Fruit fly (Drosophila melanogaster) whole organism, embryonic: Measurements from ENCODE around the gene CG1231.

Experiments used
- Atf3 ChIP-seq: fragments of 200-800 bp; sonication (Bioruptor generic); optimal IDR thresholded peaks from 3 replicates; lab custom pipeline; 2016; ENCODE audit warnings: missing biosample characterization, missing genetic modification characterization
- CG1024 ChIP-seq: fragments of 200-800 bp; sonication (Bioruptor generic); IDR thresholded peaks from 2 replicates; pipeline ENCODE4 v1.3.6; 2022; ENCODE audit warnings: missing biosample characterization, missing genetic modification characterization
- CG10959 ChIP-seq: fragments of 200-800 bp; sonication (Bioruptor generic); IDR thresholded peaks from 2 replicates; pipeline ENCODE4 v1.3.6; 2022; ENCODE audit warnings: missing biosample characterization, missing genetic modification characterization
- CG11247 ChIP-seq: fragments of 200-800 bp; sonication (Bioruptor generic); IDR thresholded peaks from 2 replicates; pipeline ENCODE4 v1.3.6; 2022; ENCODE audit warnings: missing biosample characterization, missing genetic modification characterization
- CG11695 ChIP-seq: fragments of 200-800 bp; sonication (Bioruptor generic); IDR thresholded peaks from 3 replicates; pipeline ENCODE4 v1.3.6; 2022; ENCODE audit warnings: missing biosample characterization, missing genetic modification characterization
- CG11723 ChIP-seq: fragments of 200-800 bp; sonication (Bioruptor generic); optimal IDR thresholded peaks from 2 replicates; lab custom pipeline; 2017; ENCODE audit warnings: missing biosample characterization, mild to moderate bottlenecking, missing genetic modification characterization
- CG12071 ChIP-seq: fragments of 200-800 bp; sonication (Bioruptor generic); optimal IDR thresholded peaks from 3 replicates; lab custom pipeline; 2018; ENCODE audit warnings: missing biosample characterization, mild to moderate bottlenecking, missing genetic modification characterization
- CG12155 ChIP-seq: fragments of 200-800 bp; sonication (Bioruptor generic); optimal IDR thresholded peaks from 3 replicates; lab custom pipeline; 2016; ENCODE audit warnings: missing biosample characterization, missing genetic modification characterization
- CG12391 ChIP-seq: fragments of 200-800 bp; sonication (Bioruptor generic); optimal IDR thresholded peaks from 3 replicates; lab custom pipeline; 2018; ENCODE audit warnings: missing biosample characterization, mild to moderate bottlenecking, missing genetic modification characterization, moderate library complexity
- CG13287 ChIP-seq: fragments of 200-800 bp; sonication (Bioruptor generic); IDR thresholded peaks from 2 replicates; pipeline ENCODE4 v1.3.6; 2022; ENCODE audit warnings: missing biosample characterization, missing genetic modification characterization; ENCODE audit not compliant: partially characterized antibody
- CG14860 ChIP-seq: fragments of 200-800 bp; sonication (Bioruptor generic); IDR thresholded peaks from 3 replicates; pipeline ENCODE4 v1.3.6; 2022; ENCODE audit warnings: missing biosample characterization, missing genetic modification characterization; ENCODE audit not compliant: partially characterized antibody
- CG1647 ChIP-seq: fragments of 200-800 bp; sonication (Bioruptor generic); optimal IDR thresholded peaks from 3 replicates; lab custom pipeline; 2016; ENCODE audit warnings: missing biosample characterization, missing genetic modification characterization
- CG17328 ChIP-seq: fragments of 200-800 bp; sonication (Bioruptor generic); IDR thresholded peaks from 2 replicates; pipeline ENCODE4 v1.3.6; 2022; ENCODE audit warnings: missing biosample characterization, missing genetic modification characterization
- CG17361 ChIP-seq: fragments of 200-800 bp; sonication (Bioruptor generic); IDR thresholded peaks from 3 replicates; pipeline ENCODE4 v1.3.6; 2022; ENCODE audit warnings: missing biosample characterization, missing genetic modification characterization
- CG17568 ChIP-seq: fragments of 200-800 bp; sonication (Bioruptor generic); optimal IDR thresholded peaks from 2 replicates; lab custom pipeline; 2018; ENCODE audit warnings: missing biosample characterization, mild to moderate bottlenecking, missing genetic modification characterization, moderate library complexity
- CG31441 ChIP-seq: fragments of 200-800 bp; sonication (Bioruptor generic); IDR thresholded peaks from 2 replicates; pipeline ENCODE4 v1.3.6; 2022; ENCODE audit warnings: missing biosample characterization, missing genetic modification characterization
- CG4730 ChIP-seq: fragments of 200-800 bp; sonication (Bioruptor generic); IDR thresholded peaks from 2 replicates; pipeline ENCODE4 v1.3.6; 2022; ENCODE audit warnings: missing biosample characterization, missing genetic modification characterization
- CG7745 ChIP-seq: fragments of 200-800 bp; sonication (Bioruptor generic); optimal IDR thresholded peaks from 2 replicates; lab custom pipeline; 2018; ENCODE audit warnings: missing biosample characterization, mild to moderate bottlenecking, missing genetic modification characterization, moderate library complexity
- CG7786 ChIP-seq: fragments of 200-800 bp; sonication (Bioruptor generic); optimal IDR thresholded peaks from 2 replicates; lab custom pipeline; 2016; ENCODE audit warnings: missing biosample characterization, missing genetic modification characterization
- CG8924 ChIP-seq: fragments of 200-800 bp; optimal IDR thresholded peaks from 3 replicates; lab custom pipeline; 2019; ENCODE audit warnings: missing biosample characterization, mild to moderate bottlenecking, missing genetic modification characterization, moderate library complexity
- CTCF ChIP-seq: fragments of 200-800 bp; sonication (Bioruptor generic); optimal IDR thresholded peaks from 2 replicates; lab custom pipeline; 2017; ENCODE audit warnings: missing biosample characterization, mild to moderate bottlenecking, missing genetic modification characterization, moderate library complexity
- CkIIα-i1 ChIP-seq: fragments of 200-800 bp; sonication (Bioruptor generic); IDR thresholded peaks from 2 replicates; pipeline ENCODE4 v1.3.6; 2022; ENCODE audit warnings: missing biosample characterization, missing genetic modification characterization
- Dad ChIP-seq: fragments of 200-800 bp; sonication (Bioruptor generic); optimal IDR thresholded peaks from 3 replicates; lab custom pipeline; 2016; ENCODE audit warnings: missing biosample characterization, missing genetic modification characterization
- Doc2 ChIP-seq: fragments of 200-800 bp; sonication (Bioruptor generic); IDR thresholded peaks from 2 replicates; pipeline ENCODE4 v1.3.6; 2022; ENCODE audit warnings: missing biosample characterization, missing genetic modification characterization
- Fer1 ChIP-seq: fragments of 200-800 bp; sonication (Bioruptor generic); optimal IDR thresholded peaks from 2 replicates; lab custom pipeline; 2017; ENCODE audit warnings: missing biosample characterization, mild to moderate bottlenecking, missing genetic modification characterization
- HLH4C ChIP-seq: fragments of 200-800 bp; sonication (Bioruptor generic); IDR thresholded peaks from 3 replicates; pipeline ENCODE4 v1.3.6; 2022; ENCODE audit warnings: missing biosample characterization, missing genetic modification characterization; ENCODE audit not compliant: partially characterized antibody
- HLH54F ChIP-seq: fragments of 200-800 bp; sonication (Bioruptor generic); optimal IDR thresholded peaks from 3 replicates; lab custom pipeline; 2016; ENCODE audit warnings: missing biosample characterization, missing genetic modification characterization
- Hsf ChIP-seq: fragments of 200-800 bp; sonication (Bioruptor generic); optimal IDR thresholded peaks from 3 replicates; lab custom pipeline; 2016; ENCODE audit warnings: missing biosample characterization, missing genetic modification characterization
- NK7.1 ChIP-seq: fragments of 200-800 bp; sonication (Bioruptor generic); optimal IDR thresholded peaks from 3 replicates; lab custom pipeline; 2016; ENCODE audit warnings: missing biosample characterization, missing genetic modification characterization
- NfI ChIP-seq: fragments of 200-800 bp; sonication (Bioruptor generic); optimal IDR thresholded peaks from 3 replicates; lab custom pipeline; 2018; ENCODE audit warnings: missing biosample characterization, mild to moderate bottlenecking, missing genetic modification characterization, moderate library complexity
- Sox102F ChIP-seq: fragments of 200-800 bp; sonication (Bioruptor generic); optimal IDR thresholded peaks from 2 replicates; lab custom pipeline; 2018; ENCODE audit warnings: missing biosample characterization, mild to moderate bottlenecking, missing genetic modification characterization, moderate library complexity
- Sry-δ ChIP-seq: fragments of 200-800 bp; sonication (Bioruptor generic); optimal IDR thresholded peaks from 2 replicates; lab custom pipeline; 2016; ENCODE audit warnings: missing biosample characterization, missing genetic modification characterization
- bbx ChIP-seq: fragments of 200-800 bp; sonication (Bioruptor generic); IDR thresholded peaks from 2 replicates; pipeline ENCODE4 v1.3.6; 2022; ENCODE audit warnings: missing biosample characterization, missing genetic modification characterization; ENCODE audit not compliant: partially characterized antibody
- br ChIP-seq: fragments of >200 bp; optimal IDR thresholded peaks from 2 replicates; lab custom pipeline; 2017
- crp ChIP-seq, 2 experiments: fragments of 200-800 bp; sonication (Bioruptor generic); optimal IDR thresholded peaks; 2 replicates in 1 of 2; 3 replicates in 1 of 2; lab custom pipeline; 2017; ENCODE audit warnings: missing biosample characterization in 2 of 2, missing genetic modification characterization in 2 of 2, mild to moderate bottlenecking in 1 of 2, moderate library complexity in 1 of 2
- da ChIP-seq: fragments of 200-800 bp; sonication (Bioruptor generic); optimal IDR thresholded peaks from 2 replicates; lab custom pipeline; 2016; ENCODE audit warnings: missing biosample characterization, missing genetic modification characterization
- gem ChIP-seq: fragments of 200-800 bp; sonication (Bioruptor generic); optimal IDR thresholded peaks from 2 replicates; lab custom pipeline; 2019; ENCODE audit warnings: missing biosample characterization, mild to moderate bottlenecking, missing genetic modification characterization, moderate library complexity
- grn ChIP-seq: fragments of 200-800 bp; sonication (Bioruptor generic); optimal IDR thresholded peaks from 3 replicates; lab custom pipeline; 2017; ENCODE audit warnings: missing biosample characterization, missing genetic modification characterization
- luna ChIP-seq: fragments of 200-800 bp; sonication (Bioruptor generic); optimal IDR thresholded peaks from 2 replicates; lab custom pipeline; 2016; ENCODE audit warnings: missing biosample characterization, missing genetic modification characterization
- org-1 ChIP-seq: fragments of 200-800 bp; sonication (Bioruptor generic); optimal IDR thresholded peaks from 2 replicates; lab custom pipeline; 2017; ENCODE audit warnings: missing biosample characterization, missing genetic modification characterization
- pho ChIP-seq: fragments of 200-800 bp; sonication (Bioruptor generic); optimal IDR thresholded peaks from 2 replicates; lab custom pipeline; 2016; ENCODE audit warnings: missing biosample characterization, missing genetic modification characterization
- pum ChIP-seq: fragments of 200-800 bp; sonication (Bioruptor generic); optimal IDR thresholded peaks from 2 replicates; lab custom pipeline; 2016; ENCODE audit warnings: missing biosample characterization, missing genetic modification characterization
- sd ChIP-seq: fragments of 200-800 bp; sonication (Bioruptor generic); optimal IDR thresholded peaks from 3 replicates; lab custom pipeline; 2018; ENCODE audit warnings: missing biosample characterization, mild to moderate bottlenecking, missing genetic modification characterization, moderate library complexity
- seq ChIP-seq: fragments of 200-800 bp; sonication (Bioruptor generic); IDR thresholded peaks from 2 replicates; pipeline ENCODE4 v1.3.6; 2022; ENCODE audit warnings: missing biosample characterization, missing genetic modification characterization
- shn ChIP-seq: fragments of 200-800 bp; sonication (Bioruptor generic); optimal IDR thresholded peaks from 3 replicates; lab custom pipeline; 2016; ENCODE audit warnings: missing biosample characterization, missing genetic modification characterization
- so ChIP-seq: fragments of 200-800 bp; sonication (Bioruptor generic); IDR thresholded peaks from 3 replicates; pipeline ENCODE4 v1.3.6; 2022; ENCODE audit warnings: missing biosample characterization, missing genetic modification characterization
- sr ChIP-seq: fragments of 200-800 bp; sonication (Bioruptor generic); IDR thresholded peaks from 3 replicates; pipeline ENCODE4 v1.3.6; 2022; ENCODE audit warnings: missing biosample characterization, missing genetic modification characterization
- stwl ChIP-seq: fragments of 200-800 bp; sonication (Bioruptor generic); optimal IDR thresholded peaks from 3 replicates; lab custom pipeline; 2018; ENCODE audit warnings: missing biosample characterization, mild to moderate bottlenecking, missing genetic modification characterization, moderate library complexity
- toy ChIP-seq: fragments of 200-800 bp; sonication (Bioruptor generic); IDR thresholded peaks from 2 replicates; pipeline ENCODE4 v1.3.6; 2022; ENCODE audit warnings: missing biosample characterization, missing genetic modification characterization
- ttk ChIP-seq: fragments of 200-800 bp; sonication (Bioruptor generic); IDR thresholded peaks from 2 replicates; pipeline ENCODE4 v2.1.2; 2022; ENCODE audit warnings: missing biosample characterization, missing genetic modification characterization
- vfl ChIP-seq: fragments of 200-800 bp; sonication (Bioruptor generic); optimal IDR thresholded peaks from 2 replicates; lab custom pipeline; 2016; ENCODE audit warnings: missing biosample characterization, missing genetic modification characterization
- vvl ChIP-seq: fragments of 200-800 bp; sonication (Bioruptor generic); IDR thresholded peaks from 2 replicates; pipeline ENCODE4 v1.3.6; 2022; ENCODE audit warnings: missing biosample characterization, missing genetic modification characterization

Gene CG1231

dm6 chr3L:350651-351228 is 5.5 kb upstream of the CG1231 start (continued):
- TF ChIP-seq toy (GFP tag; lab: Robert Waterston, UW) (peak; percentile 56; the same call in 1 of the 2 replicates), CG10959 (GFP tag; lab: Robert Waterston, UW) (no peak), CG11723 (no peak), da (GFP tag; lab: Kevin White, UChicago) (no peak), CG1024 (GFP tag; lab: Robert Waterston, UW) (peak; percentile 74), so (GFP tag; lab: Robert Waterston, UW) (peak; percentile 69; the same call in 1 of the 3 replicates), seq (peak; percentile 54), luna (GFP tag; lab: Kevin White, UChicago) (peak; percentile 43), org-1 (peak; percentile 60), CTCF (GFP tag; lab: Kevin White, UChicago) (no peak), pum (GFP tag; lab: Kevin White, UChicago) (no peak), Hsf (GFP tag; lab: Kevin White, UChicago) (peak; percentile 60), CG13287 (GFP tag; lab: Robert Waterston, UW) (no peak), Sry-δ (GFP tag; lab: Kevin White, UChicago) (no peak), CG17568 (no peak), Doc2 (GFP tag; lab: Robert Waterston, UW) (0 out of 2 replicates have a peak, but pooled peaks have one; percentile 32), CG14860 (GFP tag; lab: Robert Waterston, UW) (no peak), NfI (GFP tag; lab: Kevin White, UChicago) (peak; percentile 43), HLH4C (no peak), vfl (no peak), sd (no peak), NK7.1 (GFP tag; lab: Kevin White, UChicago) (peak; percentile 40), gem (tag; lab: Kevin White, UChicago) (peak; percentile 84), stwl (tag; lab: Kevin White, UChicago) (no peak), CG17328 (GFP tag; lab: Robert Waterston, UW) (peak; percentile 77), Fer1 (GFP tag; lab: Kevin White, UChicago) (peak; percentile 79), pho (GFP tag; lab: Kevin White, UChicago) (peak; percentile 49), CG31441 (GFP tag; lab: Robert Waterston, UW) (peak; percentile 87), CG12071 (GFP tag; lab: Kevin White, UChicago) (no peak), CkIIα-i1 (no peak), br (lab: Kevin White, UChicago) (no peak), CG7745 (tag; lab: Kevin White, UChicago) (no peak), crp (GFP tag; optimal IDR thresholded peaks at IDR 0.05; lab: Kevin White, UChicago) (no peak), Atf3 (GFP tag; lab: Kevin White, UChicago) (no peak), CG4730 (GFP tag; lab: Robert Waterston, UW) (peak; percentile 72), ttk (GFP tag; lab: Robert Waterston, UW) (peak; percentile 88), vvl (GFP tag; lab: Robert Waterston, UW) (peak; percentile 92), shn (GFP tag; lab: Kevin White, UChicago) (no peak), grn (no peak), CG17361 (GFP tag; lab: Robert Waterston, UW) (peak; percentile 89), HLH54F (GFP tag; lab: Kevin White, UChicago) (peak; percentile 46), CG1647 (GFP tag; lab: Kevin White, UChicago) (peak; percentile 59), Dad (GFP tag; lab: Kevin White, UChicago) (peak; percentile 52), Sox102F (GFP tag; lab: Kevin White, UChicago) (peak; percentile 80), CG12391 (peak; percentile 79), CG12155 (peak; percentile 56), sr (no peak), CG7786 (GFP tag; lab: Kevin White, UChicago) (peak; percentile 52), bbx (GFP tag; lab: Robert Waterston, UW) (no peak), CG8924 (tag; lab: Kevin White, UChicago) (peak; percentile 77), CG11695 (GFP tag; lab: Robert Waterston, UW) (peak; percentile 88), CG11247 (GFP tag; lab: Robert Waterston, UW) (peak; percentile 83)
